Worm (Caenorhabditis elegans): ENCODE data around the gene D2062.5.

The D2062.5 gene

DNA sequence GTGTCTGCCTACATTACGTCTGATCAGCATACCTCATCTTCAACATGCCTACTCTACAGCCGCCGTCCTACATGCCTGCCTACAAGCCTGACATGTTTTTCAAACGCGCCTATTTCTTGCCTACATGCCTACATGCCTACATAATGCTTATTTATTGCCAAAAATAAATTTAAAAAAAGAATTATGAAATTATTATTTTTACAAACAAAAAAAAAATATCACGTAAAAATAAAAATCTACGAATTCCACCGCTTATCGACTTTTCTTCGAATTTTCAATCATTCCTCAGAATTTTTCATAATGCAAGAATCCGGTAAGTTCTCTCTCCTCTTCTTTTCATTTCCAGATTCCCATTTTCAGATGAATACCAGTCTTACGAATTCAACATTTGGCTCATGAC is at the start of gene D2062.5:
Gene D2062.5, plus strand, starts transcription at position 301 of the 400 bp plus-strand sequence.
- TF ChIP-seq rec-8 (tag; optimal IDR thresholded peaks at IDR 0.05) (no peak), lin-54 (GFP tag; optimal IDR thresholded peaks at IDR 0.05) (no peak), nhr-120 (GFP tag; IDR thresholded peaks at IDR 0.05) (no peak), sea-2 (GFP tag; IDR thresholded peaks at IDR 0.05) (no peak), Y95B8A.8 (GFP tag; IDR thresholded peaks at IDR 0.05) (no peak), K11D2.4 (GFP tag; IDR thresholded peaks at IDR 0.05) (no peak), nhr-90 (tag; optimal IDR thresholded peaks at IDR 0.05) (no peak), F57A8.1 (GFP tag; optimal IDR thresholded peaks at IDR 0.05) (no peak), F39B2.1 (GFP tag; IDR thresholded peaks at IDR 0.05) (no peak), T26A5.8 (tag; optimal IDR thresholded peaks at IDR 0.05) (no peak), ztf-26 (tag; optimal IDR thresholded peaks at IDR 0.05) (no peak), lin-35 (GFP tag; optimal IDR thresholded peaks at IDR 0.05) (no peak), attf-3 (GFP tag; conservative IDR thresholded peaks at IDR 0.05) (no peak)

DNA sequence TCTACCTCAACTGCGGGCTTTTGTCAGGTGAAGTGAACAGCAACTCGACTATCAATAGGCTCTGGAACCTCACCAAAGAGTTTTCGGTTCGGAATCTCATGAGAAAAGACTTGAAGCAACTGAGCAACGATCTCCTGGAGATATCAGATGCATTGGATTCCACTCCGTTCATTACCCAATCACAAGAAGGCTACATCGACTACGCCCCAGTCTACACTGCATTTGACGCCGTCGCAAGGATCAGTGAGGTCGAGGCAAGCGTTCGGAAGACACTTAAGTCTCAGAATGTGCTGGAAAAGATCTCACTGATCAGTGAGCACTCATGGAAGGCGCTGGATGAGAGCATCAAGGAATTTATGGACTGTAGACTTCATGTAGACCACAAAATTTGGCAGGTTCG is 44.4 kb upstream of the D2062.5 start:
- TF ChIP-seq dpff-1 (tag; optimal IDR thresholded peaks at IDR 0.05) (no peak), unc-62 (GFP tag; optimal IDR thresholded peaks at IDR 0.05) (no peak), B0035.1 (tag; optimal IDR thresholded peaks at IDR 0.05) (no peak), Y79H2A.3 (GFP tag; conservative IDR thresholded peaks at IDR 0.05) (no peak), hsf-1 (GFP tag; IDR thresholded peaks at IDR 0.05) (no peak), madf-8 (GFP tag; conservative IDR thresholded peaks at IDR 0.05) (no peak), madf-6 (GFP tag; IDR thresholded peaks at IDR 0.05) (no peak), sdz-38 (tag; optimal IDR thresholded peaks at IDR 0.05) (no peak), snpc-3.4 (tag; optimal IDR thresholded peaks at IDR 0.05) (no peak), somi-1 (GFP tag; optimal IDR thresholded peaks at IDR 0.05) (no peak), ceh-27 (GFP tag; optimal IDR thresholded peaks at IDR 0.05) (no peak), F10E7.11 (tag; optimal IDR thresholded peaks at IDR 0.05) (no peak), F37B4.10 (GFP tag; IDR thresholded peaks at IDR 0.05) (no peak), lin-54 (GFP tag; optimal IDR thresholded peaks at IDR 0.05) (no peak), nhr-90 (tag; optimal IDR thresholded peaks at IDR 0.05) (no peak), dpl-1 (GFP tag; optimal IDR thresholded peaks at IDR 0.05) (no peak), mxl-1 (tag; optimal IDR thresholded peaks at IDR 0.05) (no peak), mes-4 (tag; optimal IDR thresholded peaks at IDR 0.05) (no peak)

DNA sequence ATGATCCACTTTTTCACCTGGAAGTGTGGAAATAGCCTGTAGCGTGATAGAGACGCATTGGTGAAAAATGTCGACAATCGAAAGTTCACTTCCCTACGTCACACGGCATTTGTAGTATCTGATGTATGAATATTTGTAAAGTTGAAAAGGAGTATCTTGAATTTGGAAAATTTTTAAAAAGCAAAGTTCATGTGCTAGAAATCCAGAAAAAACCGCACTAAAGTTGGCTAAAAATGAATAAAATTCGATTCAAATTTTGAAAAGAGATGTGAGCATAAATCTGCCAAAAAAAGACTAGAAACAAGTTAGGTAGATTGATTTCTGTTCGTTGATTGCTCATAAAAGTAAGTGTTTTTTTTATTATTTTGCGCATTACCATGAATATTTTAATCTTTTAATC is 39.5 kb upstream of the D2062.5 start, which contains the start of gene sri-74:
Gene sri-74, minus strand, starts transcription at position 101 of the 400 bp plus-strand sequence.
- TF ChIP-seq F10E7.11 (tag; optimal IDR thresholded peaks at IDR 0.05) (no peak), lin-40 (tag; optimal IDR thresholded peaks at IDR 0.05) (no peak), F33H1.4 (GFP tag; IDR thresholded peaks at IDR 0.05) (no peak), dpff-1 (tag; optimal IDR thresholded peaks at IDR 0.05) (no peak), let-526 (GFP tag; IDR thresholded peaks at IDR 0.05) (no peak)

DNA sequence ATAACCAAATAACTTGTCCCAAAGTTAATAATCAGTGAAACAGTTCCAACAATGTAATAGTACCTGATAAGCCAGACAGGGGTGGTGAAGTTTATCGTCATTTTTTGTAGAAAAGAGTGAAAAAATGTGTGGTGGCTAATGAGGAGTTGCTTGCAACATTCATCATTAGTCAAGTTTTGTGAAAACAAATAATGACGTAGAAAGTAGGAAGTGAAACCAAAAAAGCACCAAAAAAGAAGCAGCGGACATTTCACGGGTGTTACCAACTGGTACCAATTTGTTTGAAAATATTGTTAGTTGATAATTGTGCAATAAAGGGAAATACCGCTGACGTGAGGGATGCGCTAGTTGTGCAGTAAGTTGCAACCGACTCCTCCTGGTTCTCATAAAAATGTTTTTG is 37.1 kb upstream of the D2062.5 start, which contains the start of gene sri-36:
Gene sri-36, minus strand, starts transcription at position 101 of the 400 bp plus-strand sequence.
- no peak for TF ChIP-seq lsy-27 (tag; optimal IDR thresholded peaks at IDR 0.05; ENCODE audit: borderline replicate concordance, insufficient read depth)
- TF ChIP-seq C17E4.6 (GFP tag; IDR thresholded peaks at IDR 0.05) = no peak
- TF ChIP-seq rec-8 (tag; optimal IDR thresholded peaks at IDR 0.05) = no peak
- no peak for TF ChIP-seq let-526 (GFP tag; IDR thresholded peaks at IDR 0.05)
- no peak for TF ChIP-seq ets-4 (GFP tag; optimal IDR thresholded peaks at IDR 0.05)
- no peak for TF ChIP-seq madf-10 (tag; optimal IDR thresholded peaks at IDR 0.05)
- no peak for TF ChIP-seq D2030.7 (GFP tag; IDR thresholded peaks at IDR 0.05)
- no peak for TF ChIP-seq ceh-100 (GFP tag; IDR thresholded peaks at IDR 0.05)
- no peak for TF ChIP-seq ztf-25 (GFP tag; IDR thresholded peaks at IDR 0.05)
- no peak for TF ChIP-seq snpc-1.3 (tag; optimal IDR thresholded peaks at IDR 0.05; ENCODE audit: insufficient read depth)
- TF ChIP-seq egl-44 (GFP tag; IDR thresholded peaks at IDR 0.05) = no peak
- no peak for TF ChIP-seq hlh-12 (tag; optimal IDR thresholded peaks at IDR 0.05)
- no peak for TF ChIP-seq bed-1 (GFP tag; IDR thresholded peaks at IDR 0.05)
- TF ChIP-seq hrde-1 (tag; optimal IDR thresholded peaks at IDR 0.05; ENCODE audit: borderline replicate concordance) = no peak
- no peak for TF ChIP-seq ztf-22 (GFP tag; optimal IDR thresholded peaks at IDR 0.05)
